Worm (Caenorhabditis elegans) whole organism, L4 larva: ENCODE measurements around the gene lsy-27.

Source experiments
- F26F4.8 ChIP-seq: fragments of 200-800 bp; sonication (Bioruptor generic); conservative IDR thresholded peaks from 2 replicates; pipeline ENCODE4 v1.3.6; 2022; ENCODE audit warnings: missing genetic modification characterization, missing compliant biosample characterization
- F44E2.7 ChIP-seq: fragments of 200-800 bp; sonication (Bioruptor generic); IDR thresholded peaks from 2 replicates; pipeline ENCODE4 v2.1.2; 2022; ENCODE audit warnings: missing genetic modification characterization, missing compliant biosample characterization
- R02D3.7 ChIP-seq: fragments of 150-350 bp; sonication (generic microtip); optimal IDR thresholded peaks from 3 replicates; lab custom pipeline; 2014; ENCODE audit warnings: missing biosample characterization, missing genetic modification characterization
- T20F7.1 ChIP-seq: fragments of 200-800 bp; sonication (Bioruptor generic); optimal IDR thresholded peaks from 2 replicates; lab custom pipeline; 2018; ENCODE audit warnings: mild to moderate bottlenecking, missing genetic modification characterization, missing compliant biosample characterization
- aha-1 ChIP-seq: fragments of 150-350 bp; peaks from one replicate; lab custom pipeline; 2014; ENCODE audit warnings: missing biosample characterization, missing genetic modification characterization
- arid-1 ChIP-seq: fragments of 200-800 bp; sonication (Bioruptor generic); conservative IDR thresholded peaks from 2 replicates; pipeline ENCODE4 v1.3.6; 2022; ENCODE audit warnings: missing genetic modification reagents, missing genetic modification characterization, missing compliant biosample characterization
- ceh-20 ChIP-seq: fragments of 200-800 bp; sonication (Bioruptor generic); IDR thresholded peaks from 2 replicates; pipeline ENCODE4 v1.3.6; 2022; ENCODE audit warnings: missing genetic modification reagents, missing genetic modification characterization, missing compliant biosample characterization
- ceh-28 ChIP-seq: fragments of 150-350 bp; optimal IDR thresholded peaks from 2 replicates; lab custom pipeline; 2014; ENCODE audit warnings: missing biosample characterization, missing genetic modification reagents, missing genetic modification characterization
- ceh-44 ChIP-seq: fragments of 200-800 bp; sonication (Bioruptor generic); IDR thresholded peaks from 2 replicates; pipeline ENCODE4 v1.3.6; 2022; ENCODE audit warnings: missing genetic modification reagents, missing genetic modification characterization, missing compliant biosample characterization
- ctbp-1 ChIP-seq: fragments of 200-800 bp; sonication (Bioruptor generic); IDR thresholded peaks from 2 replicates; pipeline ENCODE4 v1.3.6; 2022; ENCODE audit warnings: missing genetic modification reagents, missing genetic modification characterization, missing compliant biosample characterization
- daf-12 ChIP-seq: fragments of 150-350 bp; optimal IDR thresholded peaks from 2 replicates; lab custom pipeline; 2014; ENCODE audit warnings: missing biosample characterization, missing genetic modification reagents, missing genetic modification characterization
- dmd-6 ChIP-seq: fragments of 200-800 bp; sonication (Bioruptor generic); IDR thresholded peaks from 2 replicates; pipeline ENCODE4 v1.3.6; 2022; ENCODE audit warnings: missing genetic modification reagents, missing genetic modification characterization, missing compliant biosample characterization
- dmd-9 ChIP-seq: fragments of 200-800 bp; sonication (Bioruptor generic); IDR thresholded peaks from 2 replicates; pipeline ENCODE4 v1.3.6; 2022; ENCODE audit warnings: missing genetic modification reagents, missing genetic modification characterization, missing compliant biosample characterization
- dpl-1 ChIP-seq: fragments of 150-350 bp; optimal IDR thresholded peaks from 2 replicates; lab custom pipeline; 2014; ENCODE audit warnings: missing biosample characterization, missing genetic modification reagents, missing genetic modification characterization
- duxl-1 ChIP-seq: sonication (generic microtip); optimal IDR thresholded peaks from 2 replicates; lab custom pipeline; 2016; ENCODE audit warnings: mild to moderate bottlenecking, missing genetic modification characterization, moderate library complexity, missing compliant biosample characterization; ENCODE audit not compliant: poor library complexity
- gei-8 ChIP-seq: fragments of 200-800 bp; sonication (Bioruptor generic); optimal IDR thresholded peaks from 2 replicates; lab custom pipeline; 2018; ENCODE audit warnings: mild to moderate bottlenecking, missing genetic modification characterization, missing compliant biosample characterization
- hlh-11 ChIP-seq: fragments of 200-800 bp; sonication (Bioruptor generic); optimal IDR thresholded peaks from 2 replicates; lab custom pipeline; 2018; ENCODE audit warnings: mild to moderate bottlenecking, missing genetic modification characterization, missing compliant biosample characterization
- hlh-30 ChIP-seq: sonication (generic microtip); optimal IDR thresholded peaks from 2 replicates; lab custom pipeline; 2017; ENCODE audit warnings: antibody characterized with exemption, mild to moderate bottlenecking, missing genetic modification characterization, missing compliant biosample characterization; ENCODE audit not compliant: insufficient read depth
- jun-1 ChIP-seq: fragments of 150-350 bp; optimal IDR thresholded peaks from 2 replicates; lab custom pipeline; 2014; ENCODE audit warnings: missing biosample characterization, missing genetic modification reagents, missing genetic modification characterization
- lin-1 ChIP-seq: fragments of 200-800 bp; sonication (Bioruptor generic); IDR thresholded peaks from 2 replicates; pipeline ENCODE4 v1.3.6; 2022; ENCODE audit warnings: missing genetic modification reagents, missing genetic modification characterization, missing compliant biosample characterization
- lin-38 ChIP-seq: fragments of 200-800 bp; sonication (Bioruptor generic); IDR thresholded peaks from 2 replicates; pipeline ENCODE4 v1.3.6; 2022; ENCODE audit warnings: missing genetic modification reagents, missing genetic modification characterization, missing compliant biosample characterization
- madf-5 ChIP-seq, 2 experiments: fragments of 200-800 bp; sonication (Bioruptor generic); IDR thresholded peaks; 2 replicates each; pipeline ENCODE4 v1.3.6; 2022; ENCODE audit warnings: missing compliant biosample characterization in 2 of 2, missing genetic modification characterization in 2 of 2
- madf-9 ChIP-seq: fragments of 200-800 bp; sonication (Bioruptor generic); conservative IDR thresholded peaks from 2 replicates; pipeline ENCODE4 v1.3.6; 2022; ENCODE audit warnings: missing genetic modification reagents, missing genetic modification characterization, missing compliant biosample characterization
- mxl-2 ChIP-seq: fragments of 200-800 bp; sonication (Bioruptor generic); conservative IDR thresholded peaks from 2 replicates; pipeline ENCODE4 v1.3.6; 2022; ENCODE audit warnings: missing genetic modification reagents, missing genetic modification characterization, missing compliant biosample characterization
- mxl-3 ChIP-seq: fragments of 200-800 bp; sonication (Bioruptor generic); optimal IDR thresholded peaks from 2 replicates; lab custom pipeline; 2018; ENCODE audit warnings: mild to moderate bottlenecking, missing genetic modification characterization, missing compliant biosample characterization
- nhr-111 ChIP-seq: fragments of 200-800 bp; sonication (Bioruptor generic); optimal IDR thresholded peaks from 2 replicates; lab custom pipeline; 2018; ENCODE audit warnings: mild to moderate bottlenecking, missing genetic modification characterization, missing compliant biosample characterization
- nhr-42 ChIP-seq: fragments of 200-800 bp; sonication (Bioruptor generic); IDR thresholded peaks from 2 replicates; pipeline ENCODE4 v1.3.6; 2022; ENCODE audit warnings: missing genetic modification characterization, missing compliant biosample characterization
- nhr-48 ChIP-seq: sonication (generic microtip); optimal IDR thresholded peaks from 2 replicates; lab custom pipeline; 2016; ENCODE audit warnings: mild to moderate bottlenecking, missing genetic modification characterization, missing compliant biosample characterization
- nhr-6 ChIP-seq: fragments of 150-350 bp; optimal IDR thresholded peaks from 2 replicates; lab custom pipeline; 2014; ENCODE audit warnings: missing biosample characterization, missing genetic modification characterization
- set-16 ChIP-seq: fragments of 200-800 bp; sonication (Bioruptor generic); IDR thresholded peaks from 2 replicates; pipeline ENCODE4 v1.3.6; 2022; ENCODE audit warnings: missing genetic modification reagents, missing genetic modification characterization, missing compliant biosample characterization
- unc-62 ChIP-seq, 3 experiments: fragments of 150-350 bp in 1 of 3; sonication (generic microtip); optimal IDR thresholded peaks in 2 of 3; peaks in 1 of 3; 1 replicate in 1 of 3; 2 replicates in 2 of 3; lab custom pipeline; 2014 to 2017; ENCODE audit warnings: missing biosample characterization in 3 of 3, missing genetic modification characterization in 3 of 3, missing genetic modification reagents in 3 of 3, missing genotype in 1 of 3
- vab-7 ChIP-seq: fragments of 200-800 bp; sonication (Bioruptor generic); IDR thresholded peaks from 2 replicates; pipeline ENCODE4 v1.3.6; 2022; ENCODE audit warnings: missing genetic modification reagents, missing genetic modification characterization, missing compliant biosample characterization
- zag-1 ChIP-seq: fragments of 150-350 bp; optimal IDR thresholded peaks from 2 replicates; lab custom pipeline; 2014; ENCODE audit warnings: missing biosample characterization, missing genetic modification characterization
- zip-11 ChIP-seq: fragments of 200-800 bp; sonication (Bioruptor generic); IDR thresholded peaks from 2 replicates; pipeline ENCODE4 v1.3.6; 2022; ENCODE audit warnings: missing genetic modification characterization, missing compliant biosample characterization

lsy-27 gene

ce11 chrV:17350093-17350492, at the start of gene lsy-27:
Gene lsy-27 (minus strand): TSS chrV:17350193.
- TF ChIP-seq ctbp-1 (no peak), daf-12 (tag; lab: Kevin White, UChicago) (no peak), zip-11 (GFP tag; lab: Robert Waterston, UW) (no peak), gei-8 (GFP tag; lab: Kevin White, UChicago) (no peak), dpl-1 (GFP tag; lab: Kevin White, UChicago) (no peak), unc-62 (GFP tag; optimal IDR thresholded peaks at IDR 0.05 in 1 of 2; lab: Kevin White, UChicago) (no peak), unc-62 (tag; optimal IDR thresholded peaks at IDR 0.05; lab: Kevin White, UChicago) (no peak), zag-1 (no peak), madf-5 (GFP tag; IDR thresholded peaks at IDR 0.05; lab: Robert Waterston, UW) (no peak), madf-9 (GFP tag; lab: Robert Waterston, UW) (no peak), vab-7 (GFP tag; lab: Robert Waterston, UW) (no peak), hlh-11 (tag; lab: Kevin White, UChicago) (no peak), T20F7.1 (GFP tag; lab: Kevin White, UChicago) (no peak), arid-1 (GFP tag; lab: Robert Waterston, UW) (no peak), R02D3.7 (tag; lab: Kevin White, UChicago) (no peak), mxl-2 (GFP tag; lab: Robert Waterston, UW) (no peak), F44E2.7 (GFP tag; lab: Robert Waterston, UW) (no peak), duxl-1 (tag; lab: Kevin White, UChicago) (no peak), F26F4.8 (GFP tag; lab: Robert Waterston, UW) (no peak), nhr-111 (GFP tag; lab: Kevin White, UChicago) (no peak)

DNA sequence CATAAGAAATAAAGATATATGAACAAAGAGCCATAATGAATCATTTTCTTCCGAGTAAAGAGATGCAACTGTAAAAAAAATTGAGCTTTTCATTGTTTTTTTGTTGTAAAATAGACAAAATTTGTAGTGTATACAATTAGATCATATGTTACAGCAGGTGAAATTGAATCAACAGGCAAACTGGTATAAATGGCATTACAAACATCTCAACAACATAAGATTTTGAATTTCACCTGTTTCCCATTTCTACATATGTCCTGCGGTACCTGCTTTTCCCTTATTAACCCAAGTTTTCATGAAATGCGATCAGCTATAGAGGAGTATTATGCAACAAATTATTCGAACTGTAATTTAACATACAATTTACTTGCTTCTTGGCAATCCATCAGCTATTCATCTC, 45.4 kb upstream of the lsy-27 start, which contains the start of gene srh-120:
Gene srh-120, plus strand, starts transcription at position 301 of the 400 bp plus-strand sequence.
- TF ChIP-seq aha-1 (peak; percentile 6), dmd-9 (GFP tag; lab: Robert Waterston, UW) (no peak), ceh-20 (GFP tag; lab: Robert Waterston, UW) (no peak)

ce11 chrV:17379932-17380331, 29.9 kb upstream of the lsy-27 start, which contains the start of gene Y20C6A.4:
Gene Y20C6A.4 (plus strand): TSS chrV:17380232.
- TF ChIP-seq nhr-6 (tag; lab: Kevin White, UChicago) = no peak
- TF ChIP-seq lin-1 (GFP tag; lab: Robert Waterston, UW) = no peak
- no peak for TF ChIP-seq ceh-28 (tag; lab: Kevin White, UChicago)
- no peak for TF ChIP-seq vab-7 (GFP tag; lab: Robert Waterston, UW)
- TF ChIP-seq zag-1 = no peak
- no peak for TF ChIP-seq mxl-3 (GFP tag; lab: Kevin White, UChicago)
- TF ChIP-seq dmd-6 (GFP tag; lab: Robert Waterston, UW) = no peak
- no peak for TF ChIP-seq jun-1 (tag; lab: Kevin White, UChicago)
- no peak for TF ChIP-seq nhr-48
- no peak for TF ChIP-seq lin-38 (GFP tag; lab: Robert Waterston, UW)
- TF ChIP-seq ceh-44 = no peak
- TF ChIP-seq nhr-42 = no peak
- TF ChIP-seq, all 104 proteins: peak for 0

DNA sequence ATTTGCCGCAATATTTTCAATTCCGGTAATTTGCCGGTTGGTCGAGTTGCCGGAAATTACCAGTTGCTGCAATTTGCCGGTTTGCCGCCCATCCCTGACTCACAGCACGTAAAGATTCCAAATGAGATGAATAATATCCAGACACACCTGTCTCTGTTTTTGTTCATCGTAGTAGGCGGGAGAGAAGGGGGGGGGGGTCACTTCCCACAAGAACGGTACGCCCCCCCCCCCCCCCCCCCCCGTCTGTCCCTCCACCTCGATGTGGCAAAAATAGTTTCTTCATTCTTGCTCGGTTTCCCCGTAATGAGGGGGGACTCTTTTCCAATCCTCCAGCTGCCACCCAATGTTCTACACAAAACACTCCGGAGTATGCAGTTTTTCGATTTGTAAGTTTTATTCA, 27.1 kb upstream of the lsy-27 start, which contains the start of gene fbxb-7:
Gene fbxb-7, plus strand, starts transcription at position 267 of the 400 bp plus-strand sequence.
- no peak for TF ChIP-seq hlh-30 (tag; lab: Kevin White, UChicago)
- peak; percentile 94 for TF ChIP-seq set-16 (GFP tag; lab: Robert Waterston, UW)
- TF ChIP-seq, all 104 proteins: peak for 1
